Fruit fly (Drosophila melanogaster) whole organism, embryonic: ENCODE measurements around the gene isoQC.

Experiments used
- Abd-B ChIP-seq: fragments of 200-800 bp; sonication (Bioruptor generic); optimal IDR thresholded peaks from 2 replicates; lab custom pipeline; 2018; ENCODE audit warnings: missing biosample characterization, mild to moderate bottlenecking, missing genetic modification characterization, moderate library complexity
- Asciz ChIP-seq: fragments of 200-800 bp; sonication (Bioruptor generic); optimal IDR thresholded peaks from 2 replicates; lab custom pipeline; 2017; ENCODE audit warnings: missing biosample characterization, mild to moderate bottlenecking, missing genetic modification characterization, missing genetic modification reagents
- BEAF-32 ChIP-seq: fragments of 200-800 bp; sonication (Bioruptor generic); optimal IDR thresholded peaks from 3 replicates; lab custom pipeline; 2017; ENCODE audit warnings: missing biosample characterization, missing genetic modification characterization, mild to moderate bottlenecking, moderate library complexity, missing genetic modification reagents
- Bgb ChIP-seq: fragments of 200-800 bp; sonication (Bioruptor generic); IDR thresholded peaks from 2 replicates; pipeline ENCODE4 v1.3.6; 2022; ENCODE audit warnings: missing biosample characterization, missing genetic modification characterization; ENCODE audit not compliant: partially characterized antibody
- CG11085 ChIP-seq: fragments of 200-800 bp; sonication (Bioruptor generic); IDR thresholded peaks from 2 replicates; pipeline ENCODE4 v1.3.6; 2022; ENCODE audit warnings: missing biosample characterization, missing genetic modification characterization
- CG12391 ChIP-seq: fragments of 200-800 bp; sonication (Bioruptor generic); optimal IDR thresholded peaks from 3 replicates; lab custom pipeline; 2018; ENCODE audit warnings: missing biosample characterization, mild to moderate bottlenecking, missing genetic modification characterization, moderate library complexity
- CG12744 ChIP-seq: fragments of 200-800 bp; sonication (Bioruptor generic); optimal IDR thresholded peaks from 2 replicates; lab custom pipeline; 2016; ENCODE audit warnings: missing biosample characterization, missing genetic modification characterization
- CG13287 ChIP-seq: fragments of 200-800 bp; sonication (Bioruptor generic); IDR thresholded peaks from 2 replicates; pipeline ENCODE4 v1.3.6; 2022; ENCODE audit warnings: missing biosample characterization, missing genetic modification characterization; ENCODE audit not compliant: partially characterized antibody
- CG18262 ChIP-seq: fragments of 200-800 bp; optimal IDR thresholded peaks from 3 replicates; lab custom pipeline; 2019; ENCODE audit warnings: missing biosample characterization, mild to moderate bottlenecking, missing genetic modification characterization, moderate library complexity
- CG2129 ChIP-seq: fragments of 200-800 bp; sonication (Bioruptor generic); IDR thresholded peaks from 2 replicates; pipeline ENCODE4 v1.3.6; 2022; ENCODE audit warnings: missing biosample characterization, missing genetic modification characterization; ENCODE audit not compliant: partially characterized antibody
- CG2199 ChIP-seq: fragments of 200-800 bp; sonication (Bioruptor generic); IDR thresholded peaks from 3 replicates; pipeline ENCODE4 v1.3.6; 2022; ENCODE audit warnings: missing biosample characterization, missing genetic modification characterization
- CG2875 ChIP-seq: fragments of 200-800 bp; sonication (Bioruptor generic); optimal IDR thresholded peaks from 2 replicates; lab custom pipeline; 2017; ENCODE audit warnings: missing biosample characterization, mild to moderate bottlenecking, missing genetic modification characterization, missing genetic modification reagents
- CG2889 ChIP-seq: fragments of 200-800 bp; sonication (Bioruptor generic); IDR thresholded peaks from 3 replicates; pipeline ENCODE4 v1.3.6; 2022; ENCODE audit warnings: missing biosample characterization, missing genetic modification characterization
- CG31224 ChIP-seq: fragments of 200-800 bp; sonication (Bioruptor generic); IDR thresholded peaks from 2 replicates; pipeline ENCODE4 v1.3.6; 2022; ENCODE audit warnings: missing biosample characterization, missing genetic modification characterization
- CG4282 ChIP-seq: fragments of 200-800 bp; sonication (Bioruptor generic); optimal IDR thresholded peaks from 2 replicates; lab custom pipeline; 2016; ENCODE audit warnings: missing biosample characterization, missing genetic modification characterization
- CG4617 ChIP-seq: fragments of 200-800 bp; sonication (Bioruptor generic); optimal IDR thresholded peaks from 3 replicates; lab custom pipeline; 2016; ENCODE audit warnings: missing biosample characterization, missing genetic modification characterization, borderline replicate concordance
- CG6765 ChIP-seq: fragments of 200-800 bp; sonication (Bioruptor generic); optimal IDR thresholded peaks from 3 replicates; lab custom pipeline; 2017; ENCODE audit warnings: missing biosample characterization, mild to moderate bottlenecking, missing genetic modification characterization
- CG7987 ChIP-seq: fragments of 200-800 bp; sonication (Bioruptor generic); optimal IDR thresholded peaks from 2 replicates; lab custom pipeline; 2018; ENCODE audit warnings: missing biosample characterization, mild to moderate bottlenecking, missing genetic modification characterization, moderate library complexity
- CG8281 ChIP-seq: fragments of 200-800 bp; sonication (Bioruptor generic); optimal IDR thresholded peaks from 2 replicates; lab custom pipeline; 2018; ENCODE audit warnings: missing biosample characterization, mild to moderate bottlenecking, missing genetic modification characterization, moderate library complexity
- Camta ChIP-seq: fragments of 200-800 bp; sonication (Bioruptor generic); optimal IDR thresholded peaks from 2 replicates; lab custom pipeline; 2016; ENCODE audit warnings: missing biosample characterization, missing genetic modification characterization
- CkIIα-i1 ChIP-seq: fragments of 200-800 bp; sonication (Bioruptor generic); IDR thresholded peaks from 2 replicates; pipeline ENCODE4 v1.3.6; 2022; ENCODE audit warnings: missing biosample characterization, missing genetic modification characterization
- CoRest ChIP-seq: fragments of 200-800 bp; sonication (Bioruptor generic); optimal IDR thresholded peaks from 3 replicates; lab custom pipeline; 2018; ENCODE audit warnings: missing biosample characterization, mild to moderate bottlenecking, missing genetic modification characterization, moderate library complexity
- CrebB ChIP-seq: fragments of 200-800 bp; sonication (Bioruptor generic); optimal IDR thresholded peaks from 3 replicates; lab custom pipeline; 2018; ENCODE audit warnings: missing biosample characterization, mild to moderate bottlenecking, missing genetic modification characterization
- Dip3 ChIP-seq: fragments of 200-800 bp; sonication (Bioruptor generic); optimal IDR thresholded peaks from 3 replicates; lab custom pipeline; 2016; ENCODE audit warnings: missing biosample characterization, missing genetic modification characterization
- E2f2 ChIP-seq: fragments of 200-800 bp; sonication (Bioruptor generic); IDR thresholded peaks from 2 replicates; pipeline ENCODE4 v1.3.6; 2022; ENCODE audit warnings: missing biosample characterization, missing genetic modification characterization
- Fer1 ChIP-seq: fragments of 200-800 bp; sonication (Bioruptor generic); optimal IDR thresholded peaks from 2 replicates; lab custom pipeline; 2017; ENCODE audit warnings: missing biosample characterization, mild to moderate bottlenecking, missing genetic modification characterization
- Fer2 ChIP-seq: fragments of 200-800 bp; sonication (Bioruptor generic); optimal IDR thresholded peaks from 2 replicates; lab custom pipeline; 2018; ENCODE audit warnings: missing biosample characterization, mild to moderate bottlenecking, missing genetic modification characterization, moderate library complexity
- HmgZ ChIP-seq: fragments of 200-800 bp; sonication (Bioruptor generic); optimal IDR thresholded peaks from 2 replicates; lab custom pipeline; 2018; ENCODE audit warnings: missing biosample characterization, mild to moderate bottlenecking, missing genetic modification characterization
- Hmr ChIP-seq: fragments of 200-800 bp; sonication (Bioruptor generic); optimal IDR thresholded peaks from 3 replicates; lab custom pipeline; 2017; ENCODE audit warnings: mild to moderate bottlenecking, missing biosample characterization, missing genetic modification reagents, missing genetic modification characterization
- Hsf ChIP-seq: fragments of 200-800 bp; sonication (Bioruptor generic); optimal IDR thresholded peaks from 3 replicates; lab custom pipeline; 2016; ENCODE audit warnings: missing biosample characterization, missing genetic modification characterization
- Med ChIP-seq: fragments of 200-800 bp; sonication (Bioruptor generic); peaks from one replicate; lab custom pipeline; 2016; ENCODE audit warnings: missing biosample characterization, missing genetic modification characterization, mild to moderate bottlenecking, inconsistent platforms, moderate library complexity
- Oli ChIP-seq: fragments of 200-800 bp; sonication (Bioruptor generic); optimal IDR thresholded peaks from 2 replicates; lab custom pipeline; 2018; ENCODE audit warnings: missing biosample characterization, mild to moderate bottlenecking, missing genetic modification characterization, moderate library complexity
- Ravus ChIP-seq: fragments of 200-800 bp; sonication (Bioruptor generic); IDR thresholded peaks from 2 replicates; pipeline ENCODE4 v1.3.6; 2022; ENCODE audit warnings: missing biosample characterization, missing genetic modification characterization
- Taf1 ChIP-seq: fragments of 200-800 bp; sonication (Bioruptor generic); IDR thresholded peaks from 2 replicates; pipeline ENCODE4 v1.3.6; 2022; ENCODE audit warnings: missing biosample characterization, missing genetic modification characterization
- ato ChIP-seq: fragments of 200-800 bp; sonication (Bioruptor generic); IDR thresholded peaks from 2 replicates; pipeline ENCODE4 v1.3.6; 2022; ENCODE audit warnings: missing biosample characterization, missing genetic modification characterization; ENCODE audit not compliant: partially characterized antibody
- cg ChIP-seq: fragments of 200-800 bp; sonication (Bioruptor generic); optimal IDR thresholded peaks from 3 replicates; lab custom pipeline; 2019; ENCODE audit warnings: missing biosample characterization, mild to moderate bottlenecking, missing genetic modification characterization, moderate library complexity
- crc ChIP-seq: fragments of 200-800 bp; sonication (Bioruptor generic); optimal IDR thresholded peaks from 2 replicates; lab custom pipeline; 2016; ENCODE audit warnings: missing biosample characterization, missing genetic modification characterization
- gce ChIP-seq: fragments of 200-800 bp; sonication (Bioruptor generic); IDR thresholded peaks from 3 replicates; pipeline ENCODE4 v1.3.6; 2022; ENCODE audit warnings: missing biosample characterization, missing genetic modification characterization
- lab ChIP-seq: fragments of 200-800 bp; sonication (Bioruptor generic); optimal IDR thresholded peaks from 3 replicates; lab custom pipeline; 2017; ENCODE audit warnings: missing biosample characterization, missing genetic modification characterization, mild to moderate bottlenecking, moderate library complexity, missing genetic modification reagents
- mirr ChIP-seq: fragments of 200-800 bp; sonication (Bioruptor generic); optimal IDR thresholded peaks from 3 replicates; lab custom pipeline; 2018; ENCODE audit warnings: missing biosample characterization, mild to moderate bottlenecking, missing genetic modification characterization
- mld ChIP-seq: fragments of 200-800 bp; sonication (Bioruptor generic); IDR thresholded peaks from 3 replicates; pipeline ENCODE4 v1.3.6; 2022; ENCODE audit warnings: missing biosample characterization, missing genetic modification characterization; ENCODE audit not compliant: partially characterized antibody
- phol ChIP-seq: fragments of 200-800 bp; sonication (Bioruptor generic); optimal IDR thresholded peaks from 3 replicates; lab custom pipeline; 2018; ENCODE audit warnings: missing biosample characterization, mild to moderate bottlenecking, missing genetic modification characterization, moderate library complexity
- pzg ChIP-seq: fragments of 200-800 bp; sonication (Bioruptor generic); optimal IDR thresholded peaks from 3 replicates; lab custom pipeline; 2018; ENCODE audit warnings: missing biosample characterization, mild to moderate bottlenecking, missing genetic modification characterization, moderate library complexity
- ro ChIP-seq: fragments of 200-800 bp; sonication (Bioruptor generic); IDR thresholded peaks from 2 replicates; pipeline ENCODE4 v1.3.6; 2022; ENCODE audit warnings: missing biosample characterization, missing genetic modification characterization
- tin ChIP-seq: fragments of 200-800 bp; sonication (Bioruptor generic); optimal IDR thresholded peaks from 3 replicates; lab custom pipeline; 2016; ENCODE audit warnings: missing biosample characterization, missing genetic modification characterization
- tll ChIP-seq, 2 experiments: fragments of 200-800 bp in 1 of 2; fragments of >200 bp in 1 of 2; sonication (Bioruptor generic) in 1 of 2; optimal IDR thresholded peaks; 2 replicates each; lab custom pipeline; 2017 to 2019; ENCODE audit warnings: missing biosample characterization in 2 of 2, missing genetic modification characterization in 2 of 2, mild to moderate bottlenecking in 1 of 2, moderate library complexity in 1 of 2
- tna ChIP-seq: fragments of 200-800 bp; sonication (Bioruptor generic); IDR thresholded peaks from 2 replicates; pipeline ENCODE4 v1.3.6; 2022; ENCODE audit warnings: missing biosample characterization, missing genetic modification characterization; ENCODE audit not compliant: partially characterized antibody
- trem ChIP-seq: fragments of 200-800 bp; optimal IDR thresholded peaks from 3 replicates; lab custom pipeline; 2019; ENCODE audit warnings: missing biosample characterization, mild to moderate bottlenecking, missing genetic modification characterization, moderate library complexity

isoQC gene

DNA sequence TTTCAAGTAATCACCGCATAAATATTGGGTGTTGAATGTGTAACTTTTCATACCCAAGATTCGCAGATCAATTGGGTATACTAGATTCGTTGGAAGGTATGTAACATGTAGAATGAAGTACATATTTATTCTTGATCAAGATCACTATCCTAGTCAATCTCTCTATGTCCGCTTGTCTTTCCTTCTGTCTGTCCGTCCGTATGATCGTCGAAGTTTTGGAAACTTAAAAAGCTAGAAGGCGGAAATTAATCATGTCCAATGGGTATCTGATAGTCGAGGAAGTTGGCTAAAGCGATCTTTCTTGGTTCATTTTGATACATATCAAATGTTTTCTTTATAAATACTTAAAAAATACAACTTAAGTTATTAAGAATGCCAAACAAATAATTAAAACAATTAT lies 13.4 kb downstream of the isoQC start (continued):
- TF ChIP-seq CoRest (tag; lab: Kevin White, UChicago) = no peak
- TF ChIP-seq CG12391 (tag; lab: Kevin White, UChicago) = no peak
- peak; percentile 33; the same call in 1 of the 2 replicates for TF ChIP-seq tna (GFP tag; lab: Robert Waterston, UW)
- TF ChIP-seq Fer2 = no peak
- TF ChIP-seq cg = no peak
- TF ChIP-seq Asciz = no peak
- no peak for TF ChIP-seq CG11085 (GFP tag; lab: Robert Waterston, UW)
- no peak for TF ChIP-seq CG7987 (GFP tag; lab: Kevin White, UChicago)
- TF ChIP-seq trem = no peak
- 0 out of 2 replicates have a peak, but pooled peaks have one; percentile 9 for TF ChIP-seq ato (GFP tag; lab: Robert Waterston, UW)
- TF ChIP-seq ro = no peak
- TF ChIP-seq Dip3 (GFP tag; lab: Kevin White, UChicago) = no peak
- no peak for TF ChIP-seq Fer1
- TF ChIP-seq mld (GFP tag; lab: Robert Waterston, UW) = 0 out of 3 replicates have a peak, but pooled peaks have one; percentile 45

DNA sequence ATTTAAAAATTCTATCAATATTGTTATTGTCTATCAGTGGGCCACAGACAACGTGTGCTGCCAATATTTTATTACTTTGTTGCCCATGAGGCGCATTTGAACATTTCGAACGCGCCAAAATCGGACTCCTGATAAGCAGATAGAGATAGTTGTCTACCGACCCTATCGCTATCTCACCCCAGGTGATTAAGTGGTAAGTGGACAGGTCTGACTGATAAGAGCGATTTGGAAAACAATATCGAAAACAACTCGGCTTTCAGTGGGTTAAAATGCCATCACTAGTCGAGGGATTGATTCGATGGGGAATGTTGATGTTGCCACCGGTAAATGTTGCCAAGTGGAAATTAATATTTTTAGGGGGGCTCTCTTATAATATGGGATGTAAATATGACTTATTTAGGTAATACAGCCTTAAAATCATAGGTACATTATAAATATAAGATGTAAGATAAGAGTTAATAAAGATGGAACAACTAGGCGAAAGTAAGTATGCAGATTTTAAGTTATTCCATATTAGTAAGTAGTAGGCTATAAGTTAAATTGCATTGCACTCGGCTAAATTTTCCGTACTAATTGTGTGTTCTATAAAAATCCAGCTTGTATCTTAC lies 17.4 kb downstream of the isoQC start, which contains the start of gene ND-39:
TSS of gene ND-39 (plus strand) at position 558 of the 608 bp plus-strand sequence.
- TF ChIP-seq CG12744 (GFP tag; lab: Kevin White, UChicago) (no peak), Hmr (GFP tag; lab: Kevin White, UChicago) (peak; percentile 5), CG13287 (GFP tag; lab: Robert Waterston, UW) (peak; percentile 54), Camta (GFP tag; lab: Kevin White, UChicago) (no peak), lab (GFP tag; lab: Kevin White, UChicago) (peak; percentile 55), HmgZ (tag; lab: Kevin White, UChicago) (peak; percentile 24), CG8281 (tag; lab: Kevin White, UChicago) (no peak), tin (GFP tag; lab: Kevin White, UChicago) (no peak), CG2129 (GFP tag; lab: Robert Waterston, UW) (no peak), CG2875 (GFP tag; lab: Kevin White, UChicago) (no peak), E2f2 (GFP tag; lab: Robert Waterston, UW) (peak; percentile 63), Hsf (no peak), CkIIα-i1 (GFP tag; lab: Robert Waterston, UW) (no peak), BEAF-32 (GFP tag; lab: Kevin White, UChicago) (peak; percentile 47), Bgb (GFP tag; lab: Robert Waterston, UW) (0 out of 2 replicates have a peak, but pooled peaks have one; percentile 12), mirr (GFP tag; lab: Kevin White, UChicago) (peak; percentile 31), CG18262 (tag; lab: Kevin White, UChicago) (no peak), CG2889 (no peak), pzg (peak; percentile 53), gce (no peak), CG4617 (GFP tag; lab: Kevin White, UChicago) (no peak), CG6765 (GFP tag; lab: Kevin White, UChicago) (no peak), Oli (tag; lab: Kevin White, UChicago) (no peak), Ravus (GFP tag; lab: Robert Waterston, UW) (no peak), Taf1 (GFP tag; lab: Robert Waterston, UW) (no peak), tna (GFP tag; lab: Robert Waterston, UW) (no peak), CrebB (tag; lab: Kevin White, UChicago) (no peak), CG2199 (GFP tag; lab: Robert Waterston, UW) (peak; percentile 90), CG4282 (no peak), Abd-B (GFP tag; lab: Kevin White, UChicago) (no peak), trem (peak; percentile 94), Med (GFP tag; lab: Kevin White, UChicago) (peak; percentile 42), crc (GFP tag; lab: Kevin White, UChicago) (no peak), phol (tag; lab: Kevin White, UChicago) (no peak), CG31224 (GFP tag; lab: Robert Waterston, UW) (no peak), tll (GFP tag; optimal IDR thresholded peaks at IDR 0.05; lab: Kevin White, UChicago) (no peak)
